Worm (Caenorhabditis elegans): ENCODE data around the gene ceh-31.

- TF ChIP-seq che-1 (tag; optimal IDR thresholded peaks at IDR 0.05), result no peak
- no peak for TF ChIP-seq nhr-11 (tag; optimal IDR thresholded peaks at IDR 0.05)
- TF ChIP-seq zip-5 (tag; optimal IDR thresholded peaks at IDR 0.05), result no peak
- no peak for TF ChIP-seq ahr-1 (tag; optimal IDR thresholded peaks at IDR 0.05)
- no peak for TF ChIP-seq K02D7.2 (tag; optimal IDR thresholded peaks at IDR 0.05)
- no peak for TF ChIP-seq nhr-232 (tag; optimal IDR thresholded peaks at IDR 0.05)
- no peak for TF ChIP-seq unc-86 (tag; optimal IDR thresholded peaks at IDR 0.05)
- TF ChIP-seq nfya-1 (tag; optimal IDR thresholded peaks at IDR 0.05), result no peak
- TF ChIP-seq mec-3 (tag; optimal IDR thresholded peaks at IDR 0.05; ENCODE audit: borderline replicate concordance), result no peak
- TF ChIP-seq tbx-2 (tag; optimal IDR thresholded peaks at IDR 0.05), result no peak
These were observed 42.8 kb upstream of the ceh-31 start, which contains the start of gene gpd-3 for ce11 chrX:3112946-3113427.
